Worm (Caenorhabditis elegans) whole organism, L1 larva: Measurements from ENCODE around the gene him-18.

Experiments used
- C04F5.9 ChIP-seq: sonication (generic microtip); optimal IDR thresholded peaks from 2 replicates; lab custom pipeline; 2016; ENCODE audit warnings: missing genetic modification characterization, missing compliant biosample characterization
- C16A3.4 ChIP-seq: fragments of 150-350 bp; optimal IDR thresholded peaks from 2 replicates; lab custom pipeline; 2014; ENCODE audit warnings: missing biosample characterization, missing genetic modification characterization
- Y116A8C.19 ChIP-seq: sonication (generic microtip); optimal IDR thresholded peaks from 2 replicates; lab custom pipeline; 2016; ENCODE audit warnings: missing compliant biosample characterization, missing genetic modification characterization, borderline replicate concordance
- aha-1 ChIP-seq: fragments of 150-350 bp; optimal IDR thresholded peaks from 2 replicates; lab custom pipeline; 2014; ENCODE audit warnings: missing biosample characterization, missing genetic modification characterization
- alr-1 ChIP-seq: fragments of 200-800 bp; sonication (Bioruptor generic); optimal IDR thresholded peaks from 2 replicates; lab custom pipeline; 2018; ENCODE audit warnings: borderline replicate concordance, mild to moderate bottlenecking, missing genetic modification characterization, missing compliant biosample characterization
- aly-2 ChIP-seq: fragments of 150-350 bp; optimal IDR thresholded peaks from 2 replicates; lab custom pipeline; 2014; ENCODE audit warnings: missing biosample characterization, missing genetic modification characterization
- ama-1 ChIP-seq: fragments of 150-350 bp; optimal IDR thresholded peaks from 2 replicates; lab custom pipeline; 2014
- ces-1 ChIP-seq: fragments of 150-350 bp; optimal IDR thresholded peaks from 2 replicates; lab custom pipeline; 2014; ENCODE audit warnings: missing biosample characterization, missing genetic modification reagents, missing genetic modification characterization
- dpl-1 ChIP-seq, 3 experiments: fragments of 150-350 bp in 2 of 3; sonication (generic microtip) in 1 of 3; optimal IDR thresholded peaks; 2 replicates each; lab custom pipeline; 2014 to 2017; ENCODE audit warnings: missing biosample characterization in 3 of 3, missing genetic modification characterization in 3 of 3, missing genetic modification reagents in 3 of 3
- dsc-1 ChIP-seq: sonication (generic microtip); optimal IDR thresholded peaks from 2 replicates; lab custom pipeline; 2016; ENCODE audit warnings: mild to moderate bottlenecking, missing genetic modification characterization, missing compliant biosample characterization
- efl-1 ChIP-seq, 4 experiments: fragments of 150-350 bp; optimal IDR thresholded peaks in 3 of 4; peaks in 1 of 4; 1 replicate in 1 of 4; 2 replicates in 3 of 4; lab custom pipeline; 2014; ENCODE audit warnings: missing biosample characterization in 2 of 4, missing genetic modification characterization in 2 of 4, missing genetic modification reagents in 2 of 4
- elt-2 ChIP-seq: sonication (generic microtip); optimal IDR thresholded peaks from 2 replicates; lab custom pipeline; 2016; ENCODE audit warnings: missing genetic modification characterization, mild to moderate bottlenecking, inconsistent platforms, missing compliant biosample characterization, missing genetic modification reagents
- fkh-10 ChIP-seq: sonication (generic microtip); optimal IDR thresholded peaks from 2 replicates; lab custom pipeline; 2017; ENCODE audit warnings: missing biosample characterization, missing genetic modification reagents, missing genetic modification characterization
- fkh-8 ChIP-seq: sonication (generic microtip); optimal IDR thresholded peaks from 2 replicates; lab custom pipeline; 2016; ENCODE audit warnings: mild to moderate bottlenecking, missing genetic modification characterization, missing compliant biosample characterization
- fos-1 ChIP-seq: fragments of 150-350 bp; optimal IDR thresholded peaks from 2 replicates; lab custom pipeline; 2014; ENCODE audit warnings: missing biosample characterization, missing genetic modification characterization
- hlh-17 ChIP-seq: fragments of 200-800 bp; sonication (Bioruptor generic); optimal IDR thresholded peaks from 2 replicates; lab custom pipeline; 2018; ENCODE audit warnings: missing genetic modification characterization, mild to moderate bottlenecking, missing compliant biosample characterization, moderate library complexity, borderline replicate concordance
- hlh-4 ChIP-seq: sonication (generic microtip); optimal IDR thresholded peaks from 2 replicates; lab custom pipeline; 2016; ENCODE audit warnings: mild to moderate bottlenecking, missing genetic modification characterization, missing compliant biosample characterization
- hpl-2 ChIP-seq: fragments of 150-350 bp; optimal IDR thresholded peaks from 2 replicates; lab custom pipeline; 2014; ENCODE audit warnings: missing biosample characterization, missing genetic modification reagents, missing genetic modification characterization
- jun-1 ChIP-seq: fragments of 150-350 bp; optimal IDR thresholded peaks from 2 replicates; lab custom pipeline; 2014; ENCODE audit warnings: missing biosample characterization, missing genetic modification reagents, missing genetic modification characterization
- lin-15B ChIP-seq: fragments of 150-350 bp; sonication (generic microtip); optimal IDR thresholded peaks from 3 replicates; lab custom pipeline; 2014; ENCODE audit warnings: missing biosample characterization, missing genetic modification characterization
- lin-39 ChIP-seq: fragments of 150-350 bp; optimal IDR thresholded peaks from 2 replicates; lab custom pipeline; 2014; ENCODE audit warnings: missing biosample characterization, missing genetic modification reagents, missing genetic modification characterization
- lir-3 ChIP-seq: sonication (generic microtip); optimal IDR thresholded peaks from 2 replicates; lab custom pipeline; 2016; ENCODE audit warnings: mild to moderate bottlenecking, missing genetic modification characterization, moderate library complexity, missing compliant biosample characterization; ENCODE audit not compliant: poor library complexity
- lsy-2 ChIP-seq, 2 experiments: fragments of 150-350 bp; optimal IDR thresholded peaks; 2 replicates each; lab custom pipeline; 2014; ENCODE audit warnings: missing biosample characterization in 2 of 2, missing genetic modification characterization in 2 of 2
- mdl-1 ChIP-seq, 2 experiments: fragments of 150-350 bp; optimal IDR thresholded peaks; 2 replicates each; lab custom pipeline; 2014 to 2017; ENCODE audit warnings: missing biosample characterization in 2 of 2, missing genetic modification characterization in 2 of 2, inconsistent platforms in 1 of 2
- mep-1 ChIP-seq: fragments of 150-350 bp; optimal IDR thresholded peaks from 2 replicates; lab custom pipeline; 2014; ENCODE audit warnings: missing biosample characterization, missing genetic modification characterization
- nhr-20 ChIP-seq: sonication (generic microtip); optimal IDR thresholded peaks from 2 replicates; lab custom pipeline; 2016; ENCODE audit warnings: mild to moderate bottlenecking, missing genetic modification characterization, missing compliant biosample characterization
- nhr-28 ChIP-seq: fragments of 150-350 bp; optimal IDR thresholded peaks from 2 replicates; lab custom pipeline; 2014; ENCODE audit warnings: missing biosample characterization, missing genetic modification characterization
- nhr-47 ChIP-seq: sonication (generic microtip); optimal IDR thresholded peaks from 2 replicates; lab custom pipeline; 2016; ENCODE audit warnings: mild to moderate bottlenecking, missing genetic modification characterization, moderate library complexity, missing compliant biosample characterization
- nhr-71 ChIP-seq: sonication (generic microtip); optimal IDR thresholded peaks from 2 replicates; lab custom pipeline; 2016; ENCODE audit warnings: mild to moderate bottlenecking, missing genetic modification characterization, moderate library complexity, missing compliant biosample characterization
- nhr-76 ChIP-seq: sonication (generic microtip); optimal IDR thresholded peaks from 2 replicates; lab custom pipeline; 2017; ENCODE audit warnings: missing biosample characterization, missing genetic modification characterization
- nhr-77 ChIP-seq: fragments of 150-350 bp; optimal IDR thresholded peaks from 2 replicates; lab custom pipeline; 2014; ENCODE audit warnings: missing biosample characterization, missing genetic modification characterization
- pag-3 ChIP-seq: sonication (generic microtip); optimal IDR thresholded peaks from 2 replicates; lab custom pipeline; 2017; ENCODE audit warnings: missing genetic modification characterization, mild to moderate bottlenecking, missing compliant biosample characterization, antibody characterized with exemption, borderline replicate concordance; ENCODE audit not compliant: insufficient read depth
- pax-3 ChIP-seq: fragments of 200-800 bp; sonication (Bioruptor generic); optimal IDR thresholded peaks from 2 replicates; lab custom pipeline; 2018; ENCODE audit warnings: mild to moderate bottlenecking, missing genetic modification characterization, moderate library complexity, missing compliant biosample characterization
- rnt-1 ChIP-seq: sonication (generic microtip); optimal IDR thresholded peaks from 2 replicates; lab custom pipeline; 2016; ENCODE audit warnings: mild to moderate bottlenecking, missing genetic modification characterization, moderate library complexity, missing compliant biosample characterization
- snpc-4 ChIP-seq: fragments of 150-350 bp; optimal IDR thresholded peaks from 2 replicates; lab custom pipeline; 2014; ENCODE audit warnings: missing biosample characterization, missing genetic modification characterization
- snu-23 ChIP-seq: sonication (generic microtip); optimal IDR thresholded peaks from 2 replicates; lab custom pipeline; 2016; ENCODE audit warnings: missing genetic modification characterization, missing compliant biosample characterization
- sox-4 ChIP-seq: sonication (generic microtip); optimal IDR thresholded peaks from 2 replicates; lab custom pipeline; 2016; ENCODE audit warnings: missing genetic modification characterization, missing compliant biosample characterization
- sptf-1 ChIP-seq: fragments of 150-350 bp; optimal IDR thresholded peaks from 2 replicates; lab custom pipeline; 2014; ENCODE audit warnings: missing biosample characterization, missing genetic modification characterization
- swsn-7 ChIP-seq: sonication (generic microtip); optimal IDR thresholded peaks from 2 replicates; lab custom pipeline; 2016; ENCODE audit warnings: missing genetic modification characterization, missing compliant biosample characterization
- tlp-1 ChIP-seq: fragments of 150-350 bp; optimal IDR thresholded peaks from 2 replicates; lab custom pipeline; 2014; ENCODE audit warnings: missing biosample characterization, missing genetic modification characterization
- unc-130 ChIP-seq: fragments of 150-350 bp; optimal IDR thresholded peaks from 2 replicates; lab custom pipeline; 2017; ENCODE audit warnings: missing biosample characterization, missing genetic modification characterization, inconsistent platforms
- unc-86 ChIP-seq: sonication (generic microtip); optimal IDR thresholded peaks from 2 replicates; lab custom pipeline; 2016; ENCODE audit warnings: missing genetic modification characterization, missing compliant biosample characterization
- xbp-1 ChIP-seq: sonication (generic microtip); optimal IDR thresholded peaks from 2 replicates; lab custom pipeline; 2016; ENCODE audit warnings: missing genetic modification characterization, missing compliant biosample characterization
- zag-1 ChIP-seq: fragments of 150-350 bp; optimal IDR thresholded peaks from 2 replicates; lab custom pipeline; 2014; ENCODE audit warnings: missing biosample characterization, missing genetic modification characterization
- zip-4 ChIP-seq: fragments of 200-800 bp; sonication (Bioruptor generic); optimal IDR thresholded peaks from 2 replicates; lab custom pipeline; 2018; ENCODE audit warnings: mild to moderate bottlenecking, missing genetic modification characterization, moderate library complexity, missing compliant biosample characterization
- ztf-4 ChIP-seq: fragments of 150-350 bp; optimal IDR thresholded peaks from 2 replicates; lab custom pipeline; 2014; ENCODE audit warnings: missing biosample characterization, missing genetic modification characterization

him-18 gene

DNA sequence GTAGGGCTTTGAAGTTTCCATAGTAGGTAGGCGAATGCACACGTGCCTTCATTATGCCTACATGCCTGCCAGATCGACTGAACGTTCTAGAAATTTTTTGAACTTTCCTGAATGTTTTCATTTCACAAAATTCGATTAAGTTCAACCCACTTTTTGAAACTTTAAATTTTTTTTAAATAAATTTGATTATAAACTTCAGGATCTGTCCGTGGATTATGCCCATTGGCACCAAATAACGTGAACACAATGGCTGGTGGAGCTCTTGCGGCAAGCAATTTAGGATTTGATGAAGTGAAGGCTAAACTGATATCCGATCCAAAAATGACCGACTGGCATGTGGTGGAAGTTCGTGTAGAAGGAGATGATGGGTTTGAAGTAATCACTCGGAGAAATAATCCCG is 20.5 kb upstream of the him-18 start, which contains the start of gene F17C8.7:
TSS of gene F17C8.7 (plus strand) at position 301 of the 400 bp plus-strand sequence.
- TF ChIP-seq ces-1 (GFP tag; lab: Kevin White, UChicago) = no peak
- TF ChIP-seq hlh-4 (tag; lab: Kevin White, UChicago) = no peak
- TF ChIP-seq aha-1 (tag; lab: Kevin White, UChicago) = no peak
- TF ChIP-seq jun-1 (tag; lab: Kevin White, UChicago) = no peak
- no peak for TF ChIP-seq sox-4 (tag; lab: Kevin White, UChicago)
- TF ChIP-seq xbp-1 (tag; lab: Kevin White, UChicago) = no peak
- no peak for TF ChIP-seq hlh-17 (GFP tag; lab: Kevin White, UChicago)
- no peak for TF ChIP-seq Y116A8C.19 (tag; lab: Kevin White, UChicago)
- no peak for TF ChIP-seq aly-2 (tag; lab: Kevin White, UChicago)
- TF ChIP-seq ama-1 (lab: Kevin White, UChicago) = no peak
- no peak for TF ChIP-seq tlp-1
- TF ChIP-seq fkh-10 (GFP tag; lab: Kevin White, UChicago) = no peak

DNA sequence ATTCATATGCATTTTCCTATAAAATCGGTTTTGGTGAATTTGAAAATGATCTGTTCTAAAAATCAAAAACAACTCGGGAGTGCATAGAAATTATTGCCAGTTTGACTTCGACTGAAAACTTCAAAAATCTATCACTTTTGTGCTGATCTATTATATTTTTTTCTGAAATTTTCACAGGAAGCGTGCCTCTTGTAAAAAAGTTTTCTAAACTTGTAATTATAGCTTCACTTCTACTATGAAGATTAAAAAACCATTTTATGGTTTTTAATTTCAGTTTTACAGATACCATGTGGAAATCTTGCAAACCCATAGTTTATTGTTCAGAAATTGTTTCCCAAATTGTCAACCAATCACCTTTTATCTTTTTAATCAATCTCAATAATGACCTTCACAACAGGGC is 19.1 kb upstream of the him-18 start, which contains the start of gene F17C8.9:
TSS of gene F17C8.9 (plus strand) at position 301 of the 400 bp plus-strand sequence.
- TF ChIP-seq ama-1 (lab: Kevin White, UChicago) (no peak), elt-2 (tag; lab: Kevin White, UChicago) (no peak), unc-86 (no peak)

DNA sequence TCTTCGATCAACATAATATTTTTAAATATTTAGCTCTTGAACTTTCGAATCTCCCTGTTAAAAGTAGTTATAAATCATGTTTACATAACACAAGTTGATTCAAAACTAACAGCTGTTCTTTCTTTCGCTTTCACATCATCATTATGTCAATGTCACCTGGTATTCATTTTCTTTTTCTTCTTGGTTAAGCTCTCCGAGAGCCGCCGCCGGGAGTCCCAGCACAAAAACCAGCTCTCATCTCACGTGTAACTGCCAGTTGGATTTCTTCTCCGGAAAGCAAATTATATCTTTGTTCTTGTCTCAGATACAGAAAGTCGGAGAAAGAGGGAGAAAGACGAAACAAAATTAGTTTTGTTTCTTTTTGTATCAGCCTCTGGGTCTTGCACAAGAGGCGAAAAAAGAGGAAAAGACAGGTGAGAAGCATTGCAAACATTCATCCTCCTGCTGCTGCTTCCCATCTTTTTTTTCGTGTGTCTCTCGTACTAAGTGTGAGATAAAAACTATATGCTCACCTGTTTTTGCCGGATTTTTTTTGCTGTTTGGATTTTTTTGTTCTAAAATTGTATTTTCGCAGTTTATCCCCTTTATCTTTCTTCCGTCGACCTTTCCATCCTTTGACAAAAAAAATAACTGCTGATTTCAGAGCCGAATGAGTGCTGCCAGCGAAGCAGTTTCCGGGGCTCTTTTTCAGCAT is 16.5 kb upstream of the him-18 start, which contains the start of gene F17C8.3:
TSS of gene F17C8.3 (plus strand) at position 644 of the 694 bp plus-strand sequence.
- TF ChIP-seq efl-1 (optimal IDR thresholded peaks at IDR 0.05; lab: Kevin White, UChicago) = peak in 1 of 2 experiments; percentile 30
- TF ChIP-seq efl-1 (GFP tag; optimal IDR thresholded peaks at IDR 0.05 in 1 of 2; lab: Kevin White, UChicago) = no peak
- TF ChIP-seq pax-3 = no peak
- peak in 1 of 3 experiments; percentile 5 for TF ChIP-seq dpl-1 (GFP tag; optimal IDR thresholded peaks at IDR 0.05; lab: Kevin White, UChicago)
- TF ChIP-seq hpl-2 (GFP tag; lab: Kevin White, UChicago) = no peak
- TF ChIP-seq lir-3 (tag; lab: Kevin White, UChicago) = no peak
- no peak for TF ChIP-seq zip-4
- TF ChIP-seq aha-1 (tag; lab: Kevin White, UChicago) = no peak
- no peak for TF ChIP-seq fos-1 (tag; lab: Kevin White, UChicago)
- peak; percentile 32 for TF ChIP-seq pag-3 (tag; lab: Kevin White, UChicago)
- TF ChIP-seq sptf-1 (tag; lab: Kevin White, UChicago) = no peak
- peak; percentile 88 for TF ChIP-seq dsc-1
- TF ChIP-seq ztf-4 (tag; lab: Kevin White, UChicago) = no peak
- no peak for TF ChIP-seq C16A3.4 (tag; lab: Kevin White, UChicago)
- no peak for TF ChIP-seq nhr-76 (tag; lab: Kevin White, UChicago)
- no peak for TF ChIP-seq alr-1 (tag; lab: Kevin White, UChicago)
- no peak for TF ChIP-seq nhr-28
- TF ChIP-seq unc-130 (tag; lab: Kevin White, UChicago) = peak; percentile 4
- TF ChIP-seq lsy-2 (tag; optimal IDR thresholded peaks at IDR 0.05; lab: Kevin White, UChicago) = peak; percentile 54 to 70
- TF ChIP-seq snu-23 = peak; percentile 53
- peak; percentile 20 for TF ChIP-seq mep-1 (tag; lab: Kevin White, UChicago)
- no peak for TF ChIP-seq nhr-77 (tag; lab: Kevin White, UChicago)
- TF ChIP-seq nhr-71 (tag; lab: Kevin White, UChicago) = peak; percentile 86
- peak; percentile 30 for TF ChIP-seq nhr-20 (tag; lab: Kevin White, UChicago)
- TF ChIP-seq elt-2 (tag; lab: Kevin White, UChicago) = no peak
- no peak for TF ChIP-seq fkh-10 (GFP tag; lab: Kevin White, UChicago)
- no peak for TF ChIP-seq xbp-1 (tag; lab: Kevin White, UChicago)
- TF ChIP-seq snpc-4 (tag; lab: Kevin White, UChicago) = no peak
- peak; percentile 32 for TF ChIP-seq swsn-7 (tag; lab: Kevin White, UChicago)
- TF ChIP-seq C04F5.9 = no peak
- TF ChIP-seq lin-39 (tag; lab: Kevin White, UChicago) = peak; percentile 51
- TF ChIP-seq mdl-1 (tag; optimal IDR thresholded peaks at IDR 0.05; lab: Kevin White, UChicago) = peak in 1 of 2 experiments; percentile 19
- no peak for TF ChIP-seq jun-1 (tag; lab: Kevin White, UChicago)
- TF ChIP-seq fkh-8 (tag; lab: Kevin White, UChicago) = no peak
- no peak for TF ChIP-seq zag-1 (tag; lab: Kevin White, UChicago)
- TF ChIP-seq rnt-1 = peak; percentile 56
- TF ChIP-seq nhr-47 (tag; lab: Kevin White, UChicago) = peak; percentile 14
- no peak for TF ChIP-seq lin-15B (tag; lab: Kevin White, UChicago)
